Worm (Caenorhabditis elegans): Measurements from ENCODE around the gene F14D7.1.

DNA sequence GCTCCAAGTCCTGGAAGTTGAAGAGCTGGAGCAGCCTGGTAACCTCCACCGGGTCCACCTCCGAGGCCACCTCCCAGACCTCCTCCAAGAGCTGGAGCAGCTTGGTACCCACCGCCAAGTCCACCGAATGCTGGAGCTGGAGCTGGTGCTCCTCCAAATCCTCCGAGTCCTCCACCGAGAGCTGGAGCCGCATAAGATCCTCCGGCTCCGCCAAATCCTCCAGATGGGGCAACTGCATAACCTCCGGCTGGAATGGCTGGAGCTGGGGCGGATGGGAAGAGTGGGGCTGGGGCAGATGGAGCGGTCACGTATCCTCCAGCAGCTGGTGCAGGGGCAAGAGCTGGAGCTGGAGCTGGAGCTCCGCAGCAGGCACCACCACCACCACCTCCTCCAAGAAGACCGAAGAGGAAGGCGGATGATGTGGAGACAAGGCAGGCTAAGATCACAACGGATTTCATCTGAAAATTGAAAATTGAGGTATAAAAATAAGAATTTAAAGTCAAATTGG lies 48.5 kb downstream of the F14D7.1 start, which contains the start of gene K02E11.10:
- no peak for TF ChIP-seq cebp-1 (GFP tag; IDR thresholded peaks at IDR 0.05)
- no peak for TF ChIP-seq cebp-1 (tag; optimal IDR thresholded peaks at IDR 0.05)
- no peak for TF ChIP-seq ama-1 (optimal IDR thresholded peaks at IDR 0.05)
- TF ChIP-seq ama-1 (GFP tag; optimal IDR thresholded peaks at IDR 0.05) = no peak
- TF ChIP-seq ekl-4 (GFP tag; IDR thresholded peaks at IDR 0.05) = no peak
- no peak for TF ChIP-seq ztf-26 (tag; optimal IDR thresholded peaks at IDR 0.05)
- TF ChIP-seq ets-4 (GFP tag; optimal IDR thresholded peaks at IDR 0.05) = no peak
- TF ChIP-seq ceh-100 (GFP tag; IDR thresholded peaks at IDR 0.05) = no peak
- TF ChIP-seq hlh-26 (GFP tag; conservative IDR thresholded peaks at IDR 0.05) = no peak
- no peak for TF ChIP-seq B0035.1 (tag; optimal IDR thresholded peaks at IDR 0.05)
- no peak for TF ChIP-seq atf-7 (tag; optimal IDR thresholded peaks at IDR 0.05)
- no peak for TF ChIP-seq F23B12.7 (tag; optimal IDR thresholded peaks at IDR 0.05; ENCODE audit: insufficient read depth)
- TF ChIP-seq madf-3 (GFP tag; IDR thresholded peaks at IDR 0.05) = no peak
